Fruit fly (Drosophila melanogaster) whole organism, pupa: ENCODE results near the gene Ect3.
A peak's percentile ranks its signal among the peaks of the same experiment; 100 is the strongest.

ENCODE experiments used
- CG10348 ChIP-seq: fragments of 200-800 bp; sonication (Bioruptor generic); IDR thresholded peaks from 2 replicates; pipeline ENCODE4 v1.3.6; 2022; ENCODE audit warnings: missing biosample characterization, missing genetic modification characterization
- CG12605 ChIP-seq: fragments of 200-800 bp; sonication (Bioruptor generic); IDR thresholded peaks from 2 replicates; pipeline ENCODE4 v1.3.6; 2022; ENCODE audit warnings: missing biosample characterization, missing genetic modification characterization
- CG13204 ChIP-seq: fragments of 200-800 bp; sonication (Bioruptor generic); optimal IDR thresholded peaks from 2 replicates; lab custom pipeline; 2018; ENCODE audit warnings: missing biosample characterization, mild to moderate bottlenecking, missing genetic modification characterization, moderate library complexity
- CG14655 ChIP-seq: fragments of 200-800 bp; sonication (Bioruptor generic); optimal IDR thresholded peaks from 3 replicates; lab custom pipeline; 2017; ENCODE audit warnings: mild to moderate bottlenecking, missing biosample characterization, missing genetic modification reagents, missing genetic modification characterization
- CG15710 ChIP-seq: fragments of 200-800 bp; sonication (Bioruptor generic); optimal IDR thresholded peaks from 2 replicates; lab custom pipeline; 2018; ENCODE audit warnings: missing biosample characterization, mild to moderate bottlenecking, missing genetic modification characterization, moderate library complexity
- CG17806 ChIP-seq: fragments of 200-800 bp; sonication (Bioruptor generic); optimal IDR thresholded peaks from 2 replicates; lab custom pipeline; 2018; ENCODE audit warnings: missing biosample characterization, mild to moderate bottlenecking, missing genetic modification characterization, moderate library complexity
- CG32121 ChIP-seq: fragments of 200-800 bp; sonication (Bioruptor generic); IDR thresholded peaks from 2 replicates; pipeline ENCODE4 v1.3.6; 2022; ENCODE audit warnings: missing biosample characterization, missing genetic modification characterization
- CG34367 ChIP-seq: fragments of 200-800 bp; sonication (Bioruptor generic); optimal IDR thresholded peaks from 2 replicates; lab custom pipeline; 2018; ENCODE audit warnings: missing biosample characterization, mild to moderate bottlenecking, missing genetic modification characterization
- CG4496 ChIP-seq: fragments of 200-800 bp; sonication (Bioruptor generic); IDR thresholded peaks from 3 replicates; pipeline ENCODE4 v1.3.6; 2022; ENCODE audit warnings: missing biosample characterization, missing genetic modification characterization
- CG8159 ChIP-seq: fragments of 200-800 bp; sonication (Bioruptor generic); optimal IDR thresholded peaks from 3 replicates; lab custom pipeline; 2018; ENCODE audit warnings: missing biosample characterization, mild to moderate bottlenecking, missing genetic modification characterization, moderate library complexity
- CG8301 ChIP-seq: fragments of 200-800 bp; sonication (Bioruptor generic); optimal IDR thresholded peaks from 2 replicates; lab custom pipeline; 2018; ENCODE audit warnings: missing biosample characterization, mild to moderate bottlenecking, missing genetic modification characterization
- CG9948 ChIP-seq: fragments of 200-800 bp; sonication (Bioruptor generic); optimal IDR thresholded peaks from 2 replicates; lab custom pipeline; 2018; ENCODE audit warnings: missing biosample characterization, mild to moderate bottlenecking, missing genetic modification characterization, moderate library complexity
- D1 ChIP-seq: fragments of 200-800 bp; sonication (Bioruptor generic); optimal IDR thresholded peaks from 2 replicates; lab custom pipeline; 2018; ENCODE audit warnings: missing biosample characterization, mild to moderate bottlenecking, missing genetic modification characterization, moderate library complexity
- EcR ChIP-seq: fragments of 200-800 bp; sonication (Bioruptor generic); optimal IDR thresholded peaks from 3 replicates; lab custom pipeline; 2019; ENCODE audit warnings: missing biosample characterization, missing genetic modification characterization, mild to moderate bottlenecking, moderate library complexity, missing genetic modification reagents
- Ets98B ChIP-seq: fragments of 200-800 bp; sonication (Bioruptor generic); IDR thresholded peaks from 2 replicates; pipeline ENCODE4 v1.3.6; 2022; ENCODE audit warnings: missing biosample characterization, missing genetic modification characterization
- Pif1A ChIP-seq: fragments of 200-800 bp; sonication (Bioruptor generic); optimal IDR thresholded peaks from 3 replicates; lab custom pipeline; 2016; ENCODE audit warnings: missing biosample characterization, missing genetic modification characterization
- Pif1B ChIP-seq: fragments of 200-800 bp; sonication (Bioruptor generic); optimal IDR thresholded peaks from 3 replicates; lab custom pipeline; 2016; ENCODE audit warnings: missing biosample characterization, missing genetic modification characterization
- Snoo ChIP-seq: fragments of 200-800 bp; sonication (Bioruptor generic); optimal IDR thresholded peaks from 3 replicates; lab custom pipeline; 2017; ENCODE audit warnings: missing biosample characterization, mild to moderate bottlenecking, missing genetic modification characterization, inconsistent platforms
- fd96Ca ChIP-seq: fragments of 200-800 bp; sonication (Bioruptor generic); IDR thresholded peaks from 3 replicates; pipeline ENCODE4 v1.3.6; 2022; ENCODE audit warnings: missing biosample characterization, missing genetic modification characterization
- gl ChIP-seq: fragments of 200-800 bp; sonication (Bioruptor generic); optimal IDR thresholded peaks from 2 replicates; lab custom pipeline; 2018; ENCODE audit warnings: missing biosample characterization, mild to moderate bottlenecking, missing genetic modification characterization
- rn ChIP-seq: fragments of 200-800 bp; sonication (Bioruptor generic); IDR thresholded peaks from 2 replicates; pipeline ENCODE4 v1.3.6; 2022; ENCODE audit warnings: missing biosample characterization, missing genetic modification characterization

The Ect3 gene

DNA sequence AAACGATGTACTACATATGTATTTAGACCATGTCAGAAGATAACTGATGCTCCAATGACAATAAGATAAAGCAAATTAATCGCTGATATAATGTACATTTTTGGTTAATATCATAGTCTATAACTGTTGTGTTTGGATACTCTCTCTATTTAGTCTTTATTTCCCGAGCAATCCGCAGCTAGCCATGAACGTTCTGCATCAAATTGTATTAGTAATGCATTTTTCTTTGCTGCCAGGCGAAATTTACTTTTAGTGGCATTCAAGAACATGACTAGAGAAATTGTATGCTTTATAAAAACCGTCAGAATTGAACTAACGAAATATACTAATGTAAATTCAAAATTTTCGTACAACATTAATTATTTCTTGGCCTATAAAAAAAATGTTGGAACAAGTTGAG lies 27.7 kb upstream of the Ect3 start, which contains the start of gene GC2:
TSS of gene GC2 (plus strand) at position 301 of the 400 bp plus-strand sequence.
- no peak for TF ChIP-seq CG10348 (GFP tag; lab: Robert Waterston, UW)
- no peak for TF ChIP-seq CG34367
- TF ChIP-seq CG13204 (GFP tag; lab: Kevin White, UChicago), result no peak
- TF ChIP-seq rn (GFP tag; lab: Robert Waterston, UW), result no peak
- TF ChIP-seq CG15710 (tag; lab: Kevin White, UChicago), result no peak
- no peak for TF ChIP-seq Ets98B
- no peak for TF ChIP-seq CG4496 (GFP tag; lab: Robert Waterston, UW)
- no peak for TF ChIP-seq CG17806 (tag; lab: Kevin White, UChicago)
- no peak for TF ChIP-seq Pif1B (GFP tag; lab: Kevin White, UChicago)
- TF ChIP-seq CG14655 (GFP tag; lab: Kevin White, UChicago), result no peak
- no peak for TF ChIP-seq gl (tag; lab: Kevin White, UChicago)
- no peak for TF ChIP-seq CG9948 (tag; lab: Kevin White, UChicago)
- no peak for TF ChIP-seq CG32121 (GFP tag; lab: Robert Waterston, UW)
- no peak for TF ChIP-seq CG8301
- no peak for TF ChIP-seq EcR

DNA sequence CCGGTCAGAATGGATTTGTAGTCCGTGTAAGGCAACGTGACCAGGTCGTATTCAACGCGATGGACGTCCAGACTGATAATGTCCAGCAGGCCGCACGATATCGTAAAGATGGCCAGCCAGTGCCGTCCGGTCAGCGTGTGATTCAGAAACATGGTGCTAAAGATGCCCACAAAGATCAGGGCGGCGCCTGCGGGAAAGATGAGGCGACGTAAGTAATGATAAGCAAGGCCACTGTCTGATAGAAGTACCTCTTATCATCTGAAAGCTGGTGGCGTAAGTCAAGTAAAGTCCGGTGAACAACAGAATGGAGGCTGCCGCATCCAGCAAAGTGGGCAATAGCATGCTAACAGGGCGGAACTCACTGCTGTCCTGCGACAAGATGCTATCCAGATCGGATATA lies 25.3 kb upstream of the Ect3 start:
- TF ChIP-seq CG8159 (no peak), EcR (peak; percentile 24)

DNA sequence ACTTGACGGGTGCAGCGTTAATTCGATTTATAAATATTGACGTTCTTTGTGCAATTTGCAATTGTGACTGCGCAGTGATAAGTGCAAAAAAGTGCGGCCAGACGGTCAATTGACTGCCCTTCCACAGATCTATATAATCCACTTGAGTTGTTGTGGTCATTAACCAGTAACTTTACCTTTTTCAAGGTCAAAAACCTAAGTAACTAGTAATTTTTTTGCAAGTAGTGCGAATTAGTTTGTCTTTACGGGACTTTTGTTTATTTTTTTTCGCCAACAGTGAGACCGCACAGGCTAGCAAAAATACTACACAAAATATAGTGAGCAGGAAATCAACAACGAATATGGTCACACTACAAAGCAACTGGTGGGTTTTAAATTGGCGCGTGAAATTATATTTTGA lies 24.4 kb upstream of the Ect3 start, which contains the start of gene Tango9:
TSS of gene Tango9 (minus strand) at position 280 of the 400 bp plus-strand sequence.
- TF ChIP-seq CG15710 (tag; lab: Kevin White, UChicago), result peak; percentile 5
- no peak for TF ChIP-seq CG13204 (GFP tag; lab: Kevin White, UChicago)
- TF ChIP-seq CG9948 (tag; lab: Kevin White, UChicago), result peak; percentile 23
- TF ChIP-seq CG17806 (tag; lab: Kevin White, UChicago), result peak; percentile 11
- no peak for TF ChIP-seq D1 (tag; lab: Kevin White, UChicago)
- TF ChIP-seq Ets98B, result peak; percentile 36; the same call in 1 of the 2 replicates
- no peak for TF ChIP-seq Pif1B (GFP tag; lab: Kevin White, UChicago)
- no peak for TF ChIP-seq fd96Ca (GFP tag; lab: Robert Waterston, UW)
- no peak for TF ChIP-seq CG14655 (GFP tag; lab: Kevin White, UChicago)
- peak; percentile 41 for TF ChIP-seq CG34367
- TF ChIP-seq EcR, result peak; percentile 73
- no peak for TF ChIP-seq Pif1A (GFP tag; lab: Kevin White, UChicago)
- no peak for TF ChIP-seq CG32121 (GFP tag; lab: Robert Waterston, UW)
- TF ChIP-seq CG4496 (GFP tag; lab: Robert Waterston, UW), result no peak
- peak; percentile 74 for TF ChIP-seq CG12605 (GFP tag; lab: Robert Waterston, UW)
- TF ChIP-seq rn (GFP tag; lab: Robert Waterston, UW), result no peak
- TF ChIP-seq gl (tag; lab: Kevin White, UChicago), result peak; percentile 63
- TF ChIP-seq Snoo (tag; lab: Kevin White, UChicago), result peak; percentile 68
- TF ChIP-seq CG8301, result no peak
- peak; percentile 45 for TF ChIP-seq CG8159
- TF ChIP-seq CG10348 (GFP tag; lab: Robert Waterston, UW), result no peak
- TF ChIP-seq, all 21 proteins: peak for 10

DNA sequence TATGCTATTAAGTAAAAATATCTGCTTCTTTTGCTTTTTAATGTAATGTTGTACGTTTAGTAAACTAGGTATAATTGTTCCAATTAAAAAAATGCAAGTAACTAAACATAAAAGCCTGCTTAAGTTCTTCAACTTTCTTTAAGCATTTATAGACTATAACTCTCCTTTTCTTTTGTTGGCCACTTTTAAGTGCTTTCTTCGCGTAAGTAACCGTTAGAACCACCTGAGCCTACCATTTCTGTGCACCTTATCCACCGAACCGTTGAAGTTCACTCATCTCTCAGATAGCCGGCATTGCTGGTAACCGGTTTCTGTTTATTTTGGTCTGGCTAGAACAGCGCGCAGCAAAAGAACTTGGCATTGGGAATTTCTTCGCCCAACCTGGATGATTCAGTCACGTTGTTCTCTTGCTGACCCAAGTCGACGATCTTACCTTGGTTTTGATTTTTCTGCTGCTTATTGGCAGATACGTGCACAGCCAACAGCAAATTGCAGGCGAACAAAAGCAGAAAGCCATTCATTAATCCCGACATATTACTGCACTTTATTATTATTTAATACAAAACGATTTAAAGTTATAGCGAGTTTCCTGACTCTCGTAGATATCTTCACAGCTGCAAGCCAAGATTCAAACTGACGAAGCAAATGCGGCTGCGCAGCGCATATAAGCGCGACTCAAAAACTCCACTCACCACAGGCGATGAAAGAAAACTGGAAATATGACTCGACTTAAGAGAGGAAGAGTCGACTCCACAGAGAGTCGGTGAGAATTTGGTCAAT lies 22.3 kb upstream of the Ect3 start, which contains the start of gene CG10005:
TSS of gene CG10005 (minus strand) at position 642 of the 780 bp plus-strand sequence.
- TF ChIP-seq gl (tag; lab: Kevin White, UChicago), result no peak
- TF ChIP-seq Ets98B, result peak; percentile 30; the same call in 1 of the 2 replicates
- no peak for TF ChIP-seq CG32121 (GFP tag; lab: Robert Waterston, UW)
- no peak for TF ChIP-seq CG10348 (GFP tag; lab: Robert Waterston, UW)
- TF ChIP-seq CG13204 (GFP tag; lab: Kevin White, UChicago), result no peak
- no peak for TF ChIP-seq D1 (tag; lab: Kevin White, UChicago)
- TF ChIP-seq EcR, result peak; percentile 95
- no peak for TF ChIP-seq CG8159
- TF ChIP-seq rn (GFP tag; lab: Robert Waterston, UW), result no peak
- TF ChIP-seq CG9948 (tag; lab: Kevin White, UChicago), result no peak
- TF ChIP-seq CG15710 (tag; lab: Kevin White, UChicago), result no peak
- TF ChIP-seq Pif1B (GFP tag; lab: Kevin White, UChicago), result peak; percentile 25
- TF ChIP-seq CG8301, result no peak
- no peak for TF ChIP-seq CG17806 (tag; lab: Kevin White, UChicago)
- TF ChIP-seq Pif1A (GFP tag; lab: Kevin White, UChicago), result no peak
- no peak for TF ChIP-seq CG4496 (GFP tag; lab: Robert Waterston, UW)
- no peak for TF ChIP-seq Snoo (tag; lab: Kevin White, UChicago)
- TF ChIP-seq CG34367, result no peak

DNA sequence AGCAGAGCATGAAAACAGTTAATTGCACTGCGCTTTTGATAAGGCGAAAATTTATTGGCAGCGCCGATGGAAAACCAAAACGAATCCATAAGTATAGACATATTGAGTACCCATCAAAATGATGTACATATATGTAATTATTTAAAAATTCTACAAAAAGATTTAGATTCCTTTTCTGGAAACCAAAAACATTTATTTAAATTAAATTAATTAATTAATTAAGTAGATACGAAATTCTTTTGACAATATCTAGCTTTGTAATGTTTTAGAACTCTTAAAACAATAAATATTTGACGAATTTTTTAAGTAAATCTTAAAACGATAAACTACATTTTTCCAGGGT lies 21.8 kb upstream of the Ect3 start:
- TF ChIP-seq CG15710 (tag; lab: Kevin White, UChicago), result no peak
- TF ChIP-seq rn (GFP tag; lab: Robert Waterston, UW), result no peak
- TF ChIP-seq CG12605 (GFP tag; lab: Robert Waterston, UW), result 0 out of 2 replicates have a peak, but pooled peaks have one; percentile 31
- TF ChIP-seq D1 (tag; lab: Kevin White, UChicago), result peak; percentile 18
- TF ChIP-seq CG10348 (GFP tag; lab: Robert Waterston, UW), result no peak
- no peak for TF ChIP-seq Pif1B (GFP tag; lab: Kevin White, UChicago)
- no peak for TF ChIP-seq gl (tag; lab: Kevin White, UChicago)
- TF ChIP-seq CG32121 (GFP tag; lab: Robert Waterston, UW), result no peak
- TF ChIP-seq Pif1A (GFP tag; lab: Kevin White, UChicago), result no peak
- peak; percentile 31 for TF ChIP-seq CG8159
- no peak for TF ChIP-seq EcR
- TF ChIP-seq fd96Ca (GFP tag; lab: Robert Waterston, UW), result no peak
- TF ChIP-seq CG8301, result peak; percentile 21
- no peak for TF ChIP-seq CG4496 (GFP tag; lab: Robert Waterston, UW)
- peak; percentile 28 for TF ChIP-seq CG9948 (tag; lab: Kevin White, UChicago)
- peak; percentile 41 for TF ChIP-seq CG14655 (GFP tag; lab: Kevin White, UChicago)
- TF ChIP-seq Ets98B, result no peak
- peak; percentile 7 for TF ChIP-seq CG17806 (tag; lab: Kevin White, UChicago)
- TF ChIP-seq CG13204 (GFP tag; lab: Kevin White, UChicago), result no peak
- TF ChIP-seq CG34367, result no peak
- no peak for TF ChIP-seq Snoo (tag; lab: Kevin White, UChicago)
